Worm (Caenorhabditis elegans) whole organism, early embryonic: Measurements from ENCODE around the gene cut-1.

Experiments used
- B0310.2 ChIP-seq: sonication (generic microtip); optimal IDR thresholded peaks from 2 replicates; lab custom pipeline; 2016; ENCODE audit warnings: mild to moderate bottlenecking, missing genetic modification characterization, missing compliant biosample characterization
- F13C5.2 ChIP-seq: sonication (generic microtip); optimal IDR thresholded peaks from 2 replicates; lab custom pipeline; 2017; ENCODE audit warnings: mild to moderate bottlenecking, missing genetic modification characterization, inconsistent platforms, missing compliant biosample characterization
- aly-1 ChIP-seq: sonication (generic microtip); optimal IDR thresholded peaks from 2 replicates; lab custom pipeline; 2016; ENCODE audit warnings: missing genetic modification characterization, missing compliant biosample characterization
- ama-1 ChIP-seq: fragments of 150-350 bp; optimal IDR thresholded peaks from 2 replicates; lab custom pipeline; 2014
- ceh-13 ChIP-seq: fragments of 200-800 bp; sonication (Bioruptor generic); optimal IDR thresholded peaks from 2 replicates; lab custom pipeline; 2018; ENCODE audit warnings: mild to moderate bottlenecking, missing genetic modification characterization, missing compliant biosample characterization
- ceh-36 ChIP-seq: sonication (generic microtip); optimal IDR thresholded peaks from 2 replicates; lab custom pipeline; 2016; ENCODE audit warnings: missing genetic modification characterization, inconsistent platforms, missing compliant biosample characterization
- ets-7 ChIP-seq: sonication (generic microtip); optimal IDR thresholded peaks from 2 replicates; lab custom pipeline; 2016; ENCODE audit warnings: missing genotype, missing genetic modification characterization, missing compliant biosample characterization
- flt-1 ChIP-seq: fragments of 200-800 bp; sonication (Bioruptor generic); IDR thresholded peaks from 2 replicates; pipeline ENCODE4 v1.3.6; 2022; ENCODE audit warnings: missing genetic modification characterization, missing compliant biosample characterization
- hmbx-1 ChIP-seq: sonication (generic microtip); optimal IDR thresholded peaks from 2 replicates; lab custom pipeline; 2016; ENCODE audit warnings: mild to moderate bottlenecking, missing genetic modification characterization, missing compliant biosample characterization
- hmg-4 ChIP-seq: fragments of 200-800 bp; sonication (Bioruptor generic); optimal IDR thresholded peaks from 2 replicates; lab custom pipeline; 2018; ENCODE audit warnings: mild to moderate bottlenecking, missing genetic modification characterization, missing compliant biosample characterization
- hnd-1 ChIP-seq: sonication (generic microtip); optimal IDR thresholded peaks from 2 replicates; lab custom pipeline; 2016; ENCODE audit warnings: missing genetic modification characterization, missing compliant biosample characterization
- pes-1 ChIP-seq: fragments of 200-800 bp; sonication (Bioruptor generic); IDR thresholded peaks from 2 replicates; pipeline ENCODE4 v1.3.6; 2022; ENCODE audit warnings: missing genetic modification reagents, missing genetic modification characterization, missing compliant biosample characterization
- scrt-1 ChIP-seq: fragments of 200-800 bp; sonication (Bioruptor generic); IDR thresholded peaks from 2 replicates; pipeline ENCODE4 v1.3.6; 2022; ENCODE audit warnings: missing genetic modification characterization, missing compliant biosample characterization
- sea-1 ChIP-seq: fragments of 200-800 bp; sonication (Bioruptor generic); conservative IDR thresholded peaks from 2 replicates; pipeline ENCODE4 v1.3.6; 2022; ENCODE audit warnings: missing genetic modification characterization, missing compliant biosample characterization
- tbx-11 ChIP-seq: fragments of 200-800 bp; sonication (Bioruptor generic); IDR thresholded peaks from 2 replicates; pipeline ENCODE4 v1.3.6; 2022; ENCODE audit warnings: missing genetic modification characterization, missing compliant biosample characterization
- tbx-37 ChIP-seq: fragments of 200-800 bp; sonication (Bioruptor generic); conservative IDR thresholded peaks from 2 replicates; pipeline ENCODE4 v1.3.6; 2022; ENCODE audit warnings: missing genetic modification reagents, missing genetic modification characterization, missing compliant biosample characterization
- tra-4 ChIP-seq: sonication (generic microtip); optimal IDR thresholded peaks from 2 replicates; lab custom pipeline; 2017; ENCODE audit warnings: missing genetic modification characterization, missing compliant biosample characterization

cut-1 gene

DNA sequence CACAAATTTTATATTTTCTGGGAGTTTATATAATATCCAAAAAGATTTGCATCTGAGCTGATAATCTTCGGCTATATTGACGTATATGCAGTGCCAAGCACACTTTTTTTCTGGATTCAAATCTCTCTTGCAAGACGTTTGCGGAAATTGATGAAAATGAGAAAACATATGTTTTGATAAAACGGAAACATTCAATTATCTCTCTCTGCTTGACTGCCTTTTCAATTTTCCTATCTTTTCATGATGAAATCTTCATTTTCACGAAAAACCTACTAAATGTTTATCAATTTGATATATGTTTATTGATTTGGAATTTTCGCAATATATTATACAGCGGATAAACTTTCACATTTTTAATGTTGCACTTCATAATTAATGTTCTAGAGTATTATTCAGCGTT is 39.0 kb downstream of the cut-1 start:
- no peak for TF ChIP-seq hmg-4 (GFP tag; lab: Kevin White, UChicago)
- no peak for TF ChIP-seq F13C5.2 (tag; lab: Kevin White, UChicago)
- no peak for TF ChIP-seq ets-7 (tag; lab: Kevin White, UChicago)
- no peak for TF ChIP-seq tbx-37 (GFP tag; lab: Robert Waterston, UW)
- TF ChIP-seq B0310.2, result no peak
- TF ChIP-seq flt-1, result no peak
- TF ChIP-seq aly-1, result no peak
- no peak for TF ChIP-seq hmbx-1
- TF ChIP-seq tra-4, result no peak

DNA sequence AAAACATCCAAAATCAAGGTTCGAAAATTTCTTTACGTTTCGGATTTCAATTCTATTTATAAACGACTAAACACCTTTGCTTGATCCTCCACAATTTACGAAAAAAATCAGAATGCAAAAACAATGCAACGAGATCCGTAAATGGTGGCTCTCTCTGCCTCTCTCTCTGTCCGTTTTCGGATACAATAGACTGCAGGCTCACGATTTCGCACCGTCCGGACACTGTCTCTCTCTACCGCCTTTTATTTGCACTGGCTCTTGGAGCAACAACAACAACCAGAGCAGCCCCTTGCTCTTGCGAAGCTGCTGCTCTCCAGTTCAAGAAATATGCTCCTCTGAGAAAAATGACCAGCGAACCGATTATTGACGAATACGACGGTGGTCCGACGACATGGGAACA is 43.3 kb downstream of the cut-1 start, which contains the start of gene T24F1.7:
TSS of gene T24F1.7 (plus strand) at position 301 of the 400 bp plus-strand sequence.
- no peak for TF ChIP-seq ets-7 (tag; lab: Kevin White, UChicago)
- no peak for TF ChIP-seq ama-1 (lab: Kevin White, UChicago)
- no peak for TF ChIP-seq B0310.2
- TF ChIP-seq scrt-1 (GFP tag; lab: Robert Waterston, UW), result no peak
- TF ChIP-seq hmbx-1, result no peak
- no peak for TF ChIP-seq aly-1
- TF ChIP-seq tra-4, result no peak
- TF ChIP-seq sea-1 (GFP tag; lab: Robert Waterston, UW), result no peak
- no peak for TF ChIP-seq tbx-11 (GFP tag; lab: Robert Waterston, UW)
- TF ChIP-seq flt-1, result no peak
- TF ChIP-seq ceh-13 (GFP tag; lab: Kevin White, UChicago), result no peak
- no peak for TF ChIP-seq ceh-36 (tag; lab: Kevin White, UChicago)

DNA sequence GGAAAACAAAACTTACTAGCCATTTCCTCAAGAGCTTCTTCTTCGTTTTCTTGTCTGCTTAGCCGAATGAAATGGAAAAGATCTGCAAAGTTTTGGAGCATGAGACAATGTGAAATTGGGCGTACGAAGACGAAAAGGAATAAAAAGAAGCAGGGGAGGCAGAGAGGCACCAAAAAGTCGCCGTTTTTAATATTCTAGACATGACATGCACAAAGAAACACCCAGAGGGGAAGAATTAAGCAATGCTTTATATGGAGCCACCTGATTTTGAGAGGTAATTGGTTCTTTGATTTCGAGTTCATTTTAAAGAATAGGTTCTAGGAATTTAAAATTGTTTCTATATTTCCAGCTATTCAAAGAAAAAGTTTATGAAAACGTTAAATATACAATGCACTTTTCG is 45.2 kb downstream of the cut-1 start, which contains the start of gene T24F1.4:
TSS of gene T24F1.4 (minus strand) at position 101 of the 400 bp plus-strand sequence.
- TF ChIP-seq ceh-36 (tag; lab: Kevin White, UChicago), result no peak
- TF ChIP-seq tbx-37 (GFP tag; lab: Robert Waterston, UW), result no peak

- TF ChIP-seq scrt-1 (GFP tag; lab: Robert Waterston, UW), result no peak
- TF ChIP-seq pes-1 (GFP tag; lab: Robert Waterston, UW), result no peak
- no peak for TF ChIP-seq tbx-37 (GFP tag; lab: Robert Waterston, UW)
- TF ChIP-seq hnd-1 (tag; lab: Kevin White, UChicago), result no peak
- TF ChIP-seq ceh-36 (tag; lab: Kevin White, UChicago), result no peak
- TF ChIP-seq ets-7 (tag; lab: Kevin White, UChicago), result no peak
- TF ChIP-seq F13C5.2 (tag; lab: Kevin White, UChicago), result no peak
- no peak for TF ChIP-seq hmg-4 (GFP tag; lab: Kevin White, UChicago)
- TF ChIP-seq ama-1 (lab: Kevin White, UChicago), result no peak
Measured at ce11 chrII:11316663-11317062, 47.7 kb downstream of the cut-1 start.

DNA sequence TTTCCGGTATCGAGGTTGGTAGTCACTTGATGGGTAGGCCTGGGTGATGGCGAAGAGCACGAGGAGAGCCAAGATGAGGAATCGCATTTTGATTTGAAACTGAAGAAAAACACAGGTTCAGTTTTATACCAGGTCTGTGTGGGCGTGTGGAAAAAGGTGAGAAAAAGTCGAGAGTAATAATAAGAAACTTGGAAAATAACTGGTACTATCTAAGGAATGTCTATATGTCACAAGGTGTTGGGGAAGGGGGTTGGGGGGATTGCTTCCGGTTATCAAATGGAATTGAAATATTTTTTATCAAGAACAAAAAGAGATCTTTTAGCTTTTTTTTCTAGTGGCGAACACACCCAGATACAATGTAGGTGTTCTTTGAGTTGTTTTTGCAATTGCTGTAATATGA is 50.7 kb downstream of the cut-1 start, which contains the start of gene nlp-51:
TSS of gene nlp-51 (minus strand) at position 101 of the 400 bp plus-strand sequence.
- TF ChIP-seq pes-1 (GFP tag; lab: Robert Waterston, UW) (no peak), ets-7 (tag; lab: Kevin White, UChicago) (no peak), hmbx-1 (no peak), ama-1 (lab: Kevin White, UChicago) (no peak), hnd-1 (tag; lab: Kevin White, UChicago) (no peak), ceh-13 (GFP tag; lab: Kevin White, UChicago) (no peak)
